Fruit fly (Drosophila melanogaster): ENCODE measurements around the gene CG14269.

The CG14269 gene

DNA sequence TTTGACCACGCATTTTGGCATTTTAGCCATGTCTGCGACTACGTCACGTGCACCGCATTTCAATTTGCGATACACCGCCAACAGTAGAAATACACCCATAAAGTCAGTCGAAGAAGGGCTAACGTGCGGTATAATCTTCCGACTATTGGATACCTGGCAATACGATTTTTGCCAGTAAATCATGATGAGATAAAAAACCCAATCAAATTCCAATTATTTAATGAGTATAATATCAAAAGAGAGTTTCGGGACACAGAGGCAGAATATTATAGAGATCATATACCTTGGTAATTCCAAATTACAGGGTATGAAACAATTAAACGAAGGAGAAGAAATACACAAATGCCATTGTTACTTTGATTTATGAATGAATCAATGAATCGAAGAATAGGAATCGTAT lies 32.2 kb downstream of the CG14269 start:
- no peak for TF ChIP-seq CTCF (optimal IDR thresholded peaks at IDR 0.05)
- TF ChIP-seq CG8478 (optimal IDR thresholded peaks at IDR 0.05), result no peak

dm6 chrX:3399286-3399685 lies 36.3 kb downstream of the CG14269 start:
- TF ChIP-seq CG8478 (optimal IDR thresholded peaks at IDR 0.05) (no peak), CTCF (optimal IDR thresholded peaks at IDR 0.05) (no peak)

DNA sequence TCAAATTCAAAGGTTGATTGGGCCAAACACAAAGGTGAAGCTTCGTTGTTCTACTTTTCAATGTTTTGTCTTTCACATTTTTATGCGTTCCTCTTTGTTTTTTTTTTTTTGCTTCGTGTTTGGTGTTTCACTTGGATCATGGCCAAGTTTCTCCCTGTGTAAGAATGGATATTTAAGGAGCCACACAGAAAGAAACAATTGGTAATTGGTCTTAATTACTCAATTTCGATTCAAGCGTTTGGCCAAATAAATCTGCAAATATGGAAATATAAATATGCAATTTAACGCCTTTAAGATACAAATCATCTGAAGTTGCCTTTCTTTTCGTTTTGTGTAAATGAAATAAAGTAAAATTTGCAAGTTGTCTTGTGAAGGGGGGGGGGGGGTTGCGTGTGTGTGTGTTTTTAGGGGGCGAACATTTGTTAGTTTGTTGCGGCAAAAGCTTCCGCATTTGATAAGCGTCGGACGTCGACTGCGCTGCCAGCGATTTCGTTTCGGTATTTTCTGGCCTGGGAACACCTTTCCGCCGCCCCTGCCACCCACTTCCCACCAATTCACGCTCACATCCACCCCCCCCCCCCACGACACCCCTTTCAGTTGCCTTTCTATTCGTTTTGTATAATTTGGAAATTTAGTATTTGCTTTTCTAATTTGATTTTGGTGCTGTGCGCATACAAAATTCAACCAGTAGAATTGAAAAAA lies 36.9 kb downstream of the CG14269 start:
- no peak for TF ChIP-seq CTCF (optimal IDR thresholded peaks at IDR 0.05)
- TF ChIP-seq CG8478 (optimal IDR thresholded peaks at IDR 0.05), result no peak

- TF ChIP-seq CG8478 (optimal IDR thresholded peaks at IDR 0.05), result no peak
- no peak for TF ChIP-seq CTCF (optimal IDR thresholded peaks at IDR 0.05)
Observed at dm6 chrX:3396837-3397495, 38.6 kb downstream of the CG14269 start.

DNA sequence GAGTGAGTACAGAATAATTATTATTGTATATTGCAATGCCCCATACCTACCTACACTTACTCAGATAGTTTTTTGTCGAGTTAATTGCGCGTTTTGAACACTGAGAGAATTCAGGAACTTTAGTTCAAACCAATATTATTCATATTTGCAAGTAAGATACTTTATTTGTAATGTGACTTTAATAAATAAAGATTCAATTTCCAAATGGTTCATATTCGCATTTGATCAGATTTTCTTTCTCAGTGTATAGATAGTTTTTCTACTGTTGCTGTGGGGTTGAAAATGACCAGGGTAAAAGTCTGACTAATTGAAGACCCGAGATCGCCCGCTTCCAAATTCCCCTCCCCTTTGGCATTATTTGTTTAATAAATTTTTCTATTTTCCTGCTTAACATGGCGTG lies 41.5 kb downstream of the CG14269 start:
- TF ChIP-seq CTCF (optimal IDR thresholded peaks at IDR 0.05) (no peak), CG8478 (optimal IDR thresholded peaks at IDR 0.05) (no peak)

DNA sequence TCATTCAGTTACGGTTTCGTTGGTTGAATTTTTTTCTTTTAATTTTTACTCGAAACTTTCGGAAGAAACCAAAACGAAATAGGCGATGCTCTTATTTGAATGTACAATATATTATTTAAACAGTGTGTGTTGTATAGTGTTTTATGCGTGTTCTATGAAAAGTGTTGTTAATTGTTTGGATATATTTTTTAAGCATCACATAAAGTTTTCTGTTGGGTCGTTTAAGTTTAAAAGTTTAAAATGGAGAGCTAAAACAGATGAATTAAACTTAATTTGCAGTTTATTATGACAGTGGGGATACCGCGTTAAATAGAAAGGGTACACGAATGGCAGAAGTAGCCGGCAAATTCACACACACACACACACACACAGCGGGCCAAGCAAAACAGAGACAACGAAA lies 45.7 kb downstream of the CG14269 start:
- TF ChIP-seq CG8478 (optimal IDR thresholded peaks at IDR 0.05) (no peak), CTCF (optimal IDR thresholded peaks at IDR 0.05) (no peak)

All from S2 (cell line).